Fruit fly (Drosophila melanogaster): ENCODE results near the gene CG31076.

DNA sequence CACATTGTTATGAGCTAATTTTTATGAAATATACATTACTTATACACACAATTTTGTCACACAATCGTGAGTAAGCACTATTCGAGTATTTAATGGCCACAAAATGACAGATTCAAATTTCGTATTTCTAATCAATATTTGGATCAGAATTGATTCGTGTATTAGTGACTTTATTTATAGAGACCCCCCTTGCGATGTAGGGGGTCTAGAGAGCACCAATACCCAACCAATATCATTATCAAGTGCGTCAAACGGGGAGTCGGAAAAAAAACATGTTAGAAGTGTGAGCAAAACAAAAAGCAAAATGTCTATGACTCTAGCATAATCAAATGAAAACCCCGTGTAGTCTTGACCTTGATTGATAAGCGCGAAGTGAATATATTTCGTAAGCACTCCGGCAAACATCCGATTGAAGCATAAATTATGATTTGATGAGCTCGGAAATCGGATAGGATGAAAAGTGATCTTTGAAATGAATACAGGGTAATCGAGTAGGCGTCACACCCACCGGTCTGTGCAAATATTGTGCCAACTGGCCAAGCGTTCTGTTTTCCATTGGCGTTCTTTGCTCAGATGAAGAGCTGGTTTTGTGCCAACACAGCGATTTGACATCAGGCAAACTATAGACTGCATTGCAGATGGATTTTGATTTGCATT, 37.3 kb downstream of the CG31076 start:
- TF ChIP-seq fd96Ca (GFP tag; IDR thresholded peaks at IDR 0.05) (no peak), EcR (GFP tag; optimal IDR thresholded peaks at IDR 0.05) (no peak), gl (tag; optimal IDR thresholded peaks at IDR 0.05) (no peak), CG9948 (tag; optimal IDR thresholded peaks at IDR 0.05) (no peak), CG13204 (GFP tag; optimal IDR thresholded peaks at IDR 0.05) (no peak), CG8159 (tag; optimal IDR thresholded peaks at IDR 0.05) (no peak), Snoo (tag; optimal IDR thresholded peaks at IDR 0.05) (no peak), CG12605 (GFP tag; IDR thresholded peaks at IDR 0.05) (no peak), Ets98B (GFP tag; IDR thresholded peaks at IDR 0.05) (no peak), Pif1A (GFP tag; optimal IDR thresholded peaks at IDR 0.05) (no peak), CG17806 (tag; optimal IDR thresholded peaks at IDR 0.05) (no peak), D1 (tag; optimal IDR thresholded peaks at IDR 0.05) (no peak), CG32121 (GFP tag; IDR thresholded peaks at IDR 0.05) (no peak)
